Fruit fly (Drosophila melanogaster) whole organism, embryonic: ENCODE data around the gene IFT43.
A peak's percentile ranks its signal among the peaks of the same experiment; 100 is the strongest.

ENCODE experiments used
- Atf3 ChIP-seq: fragments of 200-800 bp; sonication (Bioruptor generic); optimal IDR thresholded peaks from 3 replicates; lab custom pipeline; 2016; ENCODE audit warnings: missing biosample characterization, missing genetic modification characterization
- C15 ChIP-seq: fragments of 200-800 bp; sonication (Bioruptor generic); IDR thresholded peaks from 3 replicates; pipeline ENCODE4 v1.3.6; 2022; ENCODE audit warnings: missing biosample characterization, missing genetic modification characterization
- CG10979 ChIP-seq: fragments of 200-800 bp; sonication (Bioruptor generic); optimal IDR thresholded peaks from 2 replicates; lab custom pipeline; 2018; ENCODE audit warnings: missing biosample characterization, mild to moderate bottlenecking, missing genetic modification characterization, moderate library complexity
- CG11456 ChIP-seq: fragments of 200-800 bp; sonication (Bioruptor generic); IDR thresholded peaks from 3 replicates; pipeline ENCODE4 v1.3.6; 2022; ENCODE audit warnings: missing biosample characterization, missing genetic modification characterization
- CG13287 ChIP-seq: fragments of 200-800 bp; sonication (Bioruptor generic); IDR thresholded peaks from 2 replicates; pipeline ENCODE4 v1.3.6; 2022; ENCODE audit warnings: missing biosample characterization, missing genetic modification characterization; ENCODE audit not compliant: partially characterized antibody
- CG14860 ChIP-seq: fragments of 200-800 bp; sonication (Bioruptor generic); IDR thresholded peaks from 3 replicates; pipeline ENCODE4 v1.3.6; 2022; ENCODE audit warnings: missing biosample characterization, missing genetic modification characterization; ENCODE audit not compliant: partially characterized antibody
- CG1792 ChIP-seq: fragments of 200-800 bp; sonication (Bioruptor generic); optimal IDR thresholded peaks from 2 replicates; lab custom pipeline; 2016; ENCODE audit warnings: missing biosample characterization, missing genetic modification characterization
- CG18599 ChIP-seq: fragments of 200-800 bp; sonication (Bioruptor generic); optimal IDR thresholded peaks from 3 replicates; lab custom pipeline; 2017; ENCODE audit warnings: missing biosample characterization, missing genetic modification characterization, mild to moderate bottlenecking, moderate library complexity, missing genetic modification reagents
- CG2116 ChIP-seq: fragments of 200-800 bp; sonication (Bioruptor generic); optimal IDR thresholded peaks from 3 replicates; lab custom pipeline; 2018; ENCODE audit warnings: missing biosample characterization, mild to moderate bottlenecking, missing genetic modification characterization
- CG2678 ChIP-seq: fragments of 200-800 bp; sonication (Bioruptor generic); optimal IDR thresholded peaks from 3 replicates; lab custom pipeline; 2019; ENCODE audit warnings: missing biosample characterization, mild to moderate bottlenecking, missing genetic modification characterization, moderate library complexity
- CG2875 ChIP-seq: fragments of 200-800 bp; sonication (Bioruptor generic); optimal IDR thresholded peaks from 2 replicates; lab custom pipeline; 2017; ENCODE audit warnings: missing biosample characterization, mild to moderate bottlenecking, missing genetic modification characterization, missing genetic modification reagents
- CG3163 ChIP-seq: fragments of 200-800 bp; sonication (Bioruptor generic); optimal IDR thresholded peaks from 3 replicates; lab custom pipeline; 2016; ENCODE audit warnings: missing biosample characterization, missing genetic modification characterization
- CG34376 ChIP-seq: fragments of 200-800 bp; sonication (Bioruptor generic); optimal IDR thresholded peaks from 2 replicates; lab custom pipeline; 2018; ENCODE audit warnings: missing biosample characterization, mild to moderate bottlenecking, missing genetic modification characterization
- CG3847 ChIP-seq: fragments of 200-800 bp; sonication (Bioruptor generic); IDR thresholded peaks from 2 replicates; pipeline ENCODE4 v1.3.6; 2022; ENCODE audit warnings: missing biosample characterization, missing genetic modification characterization
- CG3995 ChIP-seq: fragments of 200-800 bp; sonication (Bioruptor generic); optimal IDR thresholded peaks from 3 replicates; lab custom pipeline; 2016; ENCODE audit warnings: missing biosample characterization, missing genetic modification characterization
- CG6791 ChIP-seq: fragments of 200-800 bp; sonication (Bioruptor generic); IDR thresholded peaks from 3 replicates; pipeline ENCODE4 v1.3.6; 2022; ENCODE audit warnings: missing biosample characterization, missing genetic modification characterization; ENCODE audit not compliant: partially characterized antibody
- CG7963 ChIP-seq: fragments of 200-800 bp; sonication (Bioruptor generic); IDR thresholded peaks from 3 replicates; pipeline ENCODE4 v1.3.6; 2022; ENCODE audit warnings: missing biosample characterization, missing genetic modification characterization; ENCODE audit not compliant: partially characterized antibody
- Doc3 ChIP-seq: fragments of 200-800 bp; sonication (Bioruptor generic); IDR thresholded peaks from 3 replicates; pipeline ENCODE4 v1.3.6; 2022; ENCODE audit warnings: missing biosample characterization, missing genetic modification characterization; ENCODE audit not compliant: partially characterized antibody
- Dref ChIP-seq: fragments of 200-800 bp; sonication (Bioruptor generic); IDR thresholded peaks from 2 replicates; pipeline ENCODE4 v1.3.6; 2022; ENCODE audit warnings: missing biosample characterization, missing genetic modification characterization
- Ets97D ChIP-seq: fragments of 200-800 bp; sonication (Bioruptor generic); optimal IDR thresholded peaks from 3 replicates; lab custom pipeline; 2016; ENCODE audit warnings: missing biosample characterization, missing genetic modification characterization
- HLH4C ChIP-seq: fragments of 200-800 bp; sonication (Bioruptor generic); IDR thresholded peaks from 3 replicates; pipeline ENCODE4 v1.3.6; 2022; ENCODE audit warnings: missing biosample characterization, missing genetic modification characterization; ENCODE audit not compliant: partially characterized antibody
- MBD-R2 ChIP-seq: fragments of 200-800 bp; sonication (Bioruptor generic); IDR thresholded peaks from 2 replicates; pipeline ENCODE4 v1.3.6; 2022; ENCODE audit warnings: missing biosample characterization, missing genetic modification characterization
- MTF-1 ChIP-seq: fragments of 200-800 bp; sonication (Bioruptor generic); optimal IDR thresholded peaks from 2 replicates; lab custom pipeline; 2018; ENCODE audit warnings: missing biosample characterization, mild to moderate bottlenecking, missing genetic modification characterization, borderline replicate concordance
- Med ChIP-seq: fragments of 200-800 bp; sonication (Bioruptor generic); peaks from one replicate; lab custom pipeline; 2016; ENCODE audit warnings: missing biosample characterization, missing genetic modification characterization, mild to moderate bottlenecking, inconsistent platforms, moderate library complexity
- NK7.1 ChIP-seq: fragments of 200-800 bp; sonication (Bioruptor generic); optimal IDR thresholded peaks from 3 replicates; lab custom pipeline; 2016; ENCODE audit warnings: missing biosample characterization, missing genetic modification characterization
- Opbp ChIP-seq: fragments of 200-800 bp; sonication (Bioruptor generic); IDR thresholded peaks from 3 replicates; pipeline ENCODE4 v1.3.6; 2022; ENCODE audit warnings: missing biosample characterization, missing genetic modification characterization; ENCODE audit not compliant: partially characterized antibody
- Pdp1 ChIP-seq, 2 experiments: fragments of 200-800 bp; sonication (Bioruptor generic); optimal IDR thresholded peaks; 3 replicates each; lab custom pipeline; 2016; ENCODE audit warnings: missing biosample characterization in 2 of 2, missing genetic modification characterization in 2 of 2, mild to moderate bottlenecking in 1 of 2, moderate library complexity in 1 of 2
- Sin3A ChIP-seq: fragments of >200 bp; optimal IDR thresholded peaks from 2 replicates; lab custom pipeline; 2018
- Sry-β ChIP-seq: fragments of 200-800 bp; sonication (Bioruptor generic); optimal IDR thresholded peaks from 2 replicates; lab custom pipeline; 2018; ENCODE audit warnings: missing biosample characterization, mild to moderate bottlenecking, missing genetic modification characterization, moderate library complexity
- Sry-δ ChIP-seq: fragments of 200-800 bp; sonication (Bioruptor generic); optimal IDR thresholded peaks from 2 replicates; lab custom pipeline; 2016; ENCODE audit warnings: missing biosample characterization, missing genetic modification characterization
- Usf ChIP-seq: fragments of 200-800 bp; sonication (Bioruptor generic); optimal IDR thresholded peaks from 2 replicates; lab custom pipeline; 2017; ENCODE audit warnings: missing genotype, missing biosample characterization, missing genetic modification characterization
- Xrp1 ChIP-seq: fragments of 200-800 bp; sonication (Bioruptor generic); IDR thresholded peaks from 2 replicates; pipeline ENCODE4 v1.3.6; 2022; ENCODE audit warnings: missing biosample characterization, missing genetic modification characterization
- amos ChIP-seq: fragments of 200-800 bp; sonication (Bioruptor generic); IDR thresholded peaks from 2 replicates; pipeline ENCODE4 v1.3.6; 2022; ENCODE audit warnings: missing biosample characterization, missing genetic modification characterization; ENCODE audit not compliant: partially characterized antibody
- ara ChIP-seq: fragments of 200-800 bp; sonication (Bioruptor generic); IDR thresholded peaks from 2 replicates; pipeline ENCODE4 v1.3.6; 2022; ENCODE audit warnings: missing biosample characterization, missing genetic modification characterization
- bab2 ChIP-seq: fragments of 200-800 bp; sonication (Bioruptor generic); optimal IDR thresholded peaks from 2 replicates; lab custom pipeline; 2016; ENCODE audit warnings: missing biosample characterization, missing genetic modification characterization
- bbx ChIP-seq: fragments of 200-800 bp; sonication (Bioruptor generic); IDR thresholded peaks from 2 replicates; pipeline ENCODE4 v1.3.6; 2022; ENCODE audit warnings: missing biosample characterization, missing genetic modification characterization; ENCODE audit not compliant: partially characterized antibody
- cg ChIP-seq: fragments of 200-800 bp; sonication (Bioruptor generic); optimal IDR thresholded peaks from 3 replicates; lab custom pipeline; 2019; ENCODE audit warnings: missing biosample characterization, mild to moderate bottlenecking, missing genetic modification characterization, moderate library complexity
- dmrt99B ChIP-seq: fragments of 200-800 bp; sonication (Bioruptor generic); optimal IDR thresholded peaks from 2 replicates; lab custom pipeline; 2018; ENCODE audit warnings: missing biosample characterization, mild to moderate bottlenecking, missing genetic modification characterization, moderate library complexity
- dpn ChIP-seq, 2 experiments: fragments of 200-800 bp; sonication (Bioruptor generic); optimal IDR thresholded peaks; 3 replicates each; lab custom pipeline; 2016; ENCODE audit warnings: missing biosample characterization in 2 of 2, missing genetic modification characterization in 2 of 2
- exex ChIP-seq: fragments of 200-800 bp; sonication (Bioruptor generic); optimal IDR thresholded peaks from 4 replicates; lab custom pipeline; 2018; ENCODE audit warnings: missing biosample characterization, mild to moderate bottlenecking, missing genetic modification characterization, moderate library complexity
- hbn ChIP-seq: fragments of 200-800 bp; sonication (Bioruptor generic); IDR thresholded peaks from 2 replicates; pipeline ENCODE4 v1.3.6; 2022; ENCODE audit warnings: missing biosample characterization, missing genetic modification characterization; ENCODE audit not compliant: partially characterized antibody
- knrl ChIP-seq: fragments of 200-800 bp; sonication (Bioruptor generic); IDR thresholded peaks from 3 replicates; pipeline ENCODE4 v1.3.6; 2022; ENCODE audit warnings: missing biosample characterization, missing genetic modification characterization; ENCODE audit not compliant: partially characterized antibody
- mirr ChIP-seq: fragments of 200-800 bp; sonication (Bioruptor generic); optimal IDR thresholded peaks from 3 replicates; lab custom pipeline; 2018; ENCODE audit warnings: missing biosample characterization, mild to moderate bottlenecking, missing genetic modification characterization
- sob ChIP-seq: fragments of 200-800 bp; sonication (Bioruptor generic); IDR thresholded peaks from 2 replicates; pipeline ENCODE4 v1.3.6; 2022; ENCODE audit warnings: missing biosample characterization, missing genetic modification characterization
- tgo ChIP-seq: fragments of 200-800 bp; sonication (Bioruptor generic); IDR thresholded peaks from 3 replicates; pipeline ENCODE4 v1.3.6; 2022; ENCODE audit warnings: missing biosample characterization, missing genetic modification characterization
- tin ChIP-seq: fragments of 200-800 bp; sonication (Bioruptor generic); optimal IDR thresholded peaks from 3 replicates; lab custom pipeline; 2016; ENCODE audit warnings: missing biosample characterization, missing genetic modification characterization
- unc-4 ChIP-seq: fragments of 200-800 bp; sonication (Bioruptor generic); IDR thresholded peaks from 2 replicates; pipeline ENCODE4 v1.3.6; 2022; ENCODE audit warnings: missing biosample characterization, missing genetic modification characterization; ENCODE audit not compliant: partially characterized antibody

Gene IFT43

DNA sequence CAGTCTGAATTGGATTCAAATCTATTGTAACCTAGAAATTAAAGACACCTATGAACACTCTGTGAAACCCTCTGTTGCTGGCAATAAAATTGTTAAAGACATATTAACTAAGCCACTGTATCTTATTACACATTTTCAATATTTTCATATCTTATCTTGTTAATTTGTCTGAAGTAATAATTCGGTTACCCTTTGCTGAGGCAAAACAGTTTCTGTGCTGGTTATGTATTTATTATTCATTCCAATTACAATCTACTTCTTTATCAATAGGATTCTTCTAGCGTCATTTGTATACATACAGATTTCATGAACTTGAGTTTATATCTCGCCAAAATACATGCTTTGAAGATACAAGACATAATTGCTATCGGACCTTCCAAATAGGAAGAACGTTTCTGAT, 13.8 kb upstream of the IFT43 start:
- TF ChIP-seq Pdp1 (GFP tag; optimal IDR thresholded peaks at IDR 0.05; lab: Kevin White, UChicago) (peak in 1 of 2 experiments; percentile 72), exex (tag; lab: Kevin White, UChicago) (peak; percentile 88), CG18599 (GFP tag; lab: Kevin White, UChicago) (no peak), mirr (GFP tag; lab: Kevin White, UChicago) (peak; percentile 82)

DNA sequence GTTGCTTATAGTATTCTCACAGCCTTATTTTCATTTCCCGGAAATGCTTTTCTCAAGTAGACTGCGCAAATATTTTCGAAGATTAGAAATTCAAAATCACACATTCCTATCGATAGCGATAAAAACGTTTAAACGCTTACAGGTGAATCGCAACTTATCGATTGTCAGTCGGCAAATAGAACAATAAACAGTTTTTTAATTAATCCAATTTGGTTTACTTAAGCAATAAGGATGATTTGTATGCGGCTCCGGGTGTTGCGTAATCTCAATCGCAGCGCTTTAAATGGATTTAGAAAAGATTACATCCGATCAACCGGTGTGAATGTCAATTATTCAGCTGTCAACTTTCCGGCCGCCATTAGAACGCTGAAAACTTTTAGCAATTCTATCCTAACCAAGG, 12.8 kb upstream of the IFT43 start, which contains the start of the genes CG6180 and CG15484:
Gene CG6180 (plus strand): TSS at position 122 of the 400 bp plus-strand sequence.
Gene CG15484 (minus strand): TSS at position 172 of the 400 bp plus-strand sequence.
- TF ChIP-seq CG3995 (no peak), dmrt99B (tag; lab: Kevin White, UChicago) (no peak), Med (GFP tag; lab: Kevin White, UChicago) (peak; percentile 83), CG14860 (GFP tag; lab: Robert Waterston, UW) (0 out of 3 replicates have a peak, but pooled peaks have one; percentile 21), cg (GFP tag; lab: Kevin White, UChicago) (no peak), bab2 (GFP tag; lab: Kevin White, UChicago) (no peak), C15 (no peak), CG34376 (GFP tag; lab: Kevin White, UChicago) (peak; percentile 12), CG1792 (GFP tag; lab: Kevin White, UChicago) (peak; percentile 3), Sin3A (lab: Kevin White, UChicago) (peak; percentile 50), Atf3 (GFP tag; lab: Kevin White, UChicago) (no peak), Doc3 (GFP tag; lab: Robert Waterston, UW) (0 out of 3 replicates have a peak, but pooled peaks have one; percentile 37), Opbp (GFP tag; lab: Robert Waterston, UW) (peak; percentile 23; the same call in 1 of the 3 replicates), Ets97D (GFP tag; lab: Kevin White, UChicago) (peak; percentile 91), Xrp1 (GFP tag; lab: Robert Waterston, UW) (no peak), CG7963 (GFP tag; lab: Robert Waterston, UW) (0 out of 3 replicates have a peak, but pooled peaks have one; percentile 15), Usf (GFP tag; lab: Kevin White, UChicago) (no peak), Sry-δ (GFP tag; lab: Kevin White, UChicago) (peak; percentile 66), CG3163 (GFP tag; lab: Kevin White, UChicago) (no peak), NK7.1 (GFP tag; lab: Kevin White, UChicago) (no peak), amos (GFP tag; lab: Robert Waterston, UW) (peak; percentile 22; the same call in 1 of the 2 replicates), Sry-β (GFP tag; lab: Kevin White, UChicago) (peak; percentile 23), CG13287 (GFP tag; lab: Robert Waterston, UW) (peak; percentile 63), tin (no peak), HLH4C (GFP tag; lab: Robert Waterston, UW) (peak; percentile 60), CG3847 (GFP tag; lab: Robert Waterston, UW) (no peak), Dref (GFP tag; lab: Robert Waterston, UW) (peak; percentile 70), dpn (GFP tag; optimal IDR thresholded peaks at IDR 0.05; lab: Kevin White, UChicago) (no peak), ara (no peak), CG6791 (GFP tag; lab: Robert Waterston, UW) (no peak; the same call in 2 of the 3 replicates), CG2678 (tag; lab: Kevin White, UChicago) (no peak), MTF-1 (GFP tag; lab: Kevin White, UChicago) (no peak), bbx (GFP tag; lab: Robert Waterston, UW) (peak; percentile 50), CG10979 (tag; lab: Kevin White, UChicago) (peak; percentile 11), knrl (GFP tag; lab: Robert Waterston, UW) (peak; percentile 34; the same call in 1 of the 3 replicates), hbn (GFP tag; lab: Robert Waterston, UW) (peak; percentile 25; the same call in 1 of the 2 replicates), CG2875 (GFP tag; lab: Kevin White, UChicago) (no peak), CG11456 (GFP tag; lab: Robert Waterston, UW) (no peak), CG2116 (GFP tag; lab: Kevin White, UChicago) (peak; percentile 74), MBD-R2 (GFP tag; lab: Robert Waterston, UW) (peak; percentile 54), unc-4 (GFP tag; lab: Robert Waterston, UW) (peak; percentile 52; the same call in 1 of the 2 replicates), tgo (GFP tag; lab: Robert Waterston, UW) (no peak), sob (GFP tag; lab: Robert Waterston, UW) (no peak)
